Worm (Caenorhabditis elegans): ENCODE data around the gene C16C4.18.
"Not testable (repeated sequence)": the region's sequence is repeated elsewhere in the genome, so short reads cannot be mapped to it uniquely, and the experiment has no call there.

DNA sequence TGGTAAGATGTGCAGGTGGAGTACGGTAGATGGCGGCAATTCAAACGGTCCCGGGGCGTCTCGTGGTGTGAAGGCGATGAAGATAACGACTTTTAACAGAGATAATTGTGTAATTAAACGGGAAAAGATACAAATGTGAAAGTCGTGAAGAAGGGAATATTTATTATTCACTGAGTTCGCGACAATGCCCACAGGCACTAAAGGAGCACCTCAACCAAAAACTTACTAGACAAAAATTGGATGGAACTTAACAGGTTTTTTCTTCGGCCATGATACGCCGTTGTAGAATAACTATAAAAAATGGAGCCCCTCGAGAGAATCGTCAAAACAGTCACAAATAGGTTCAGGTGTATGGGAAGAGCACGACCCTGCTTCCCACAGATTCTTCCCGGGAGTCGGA, 1.2 kb upstream of the C16C4.18 start, which contains the start of gene fbxb-98:
- not testable (repeated sequence) for TF ChIP-seq ceh-48, hlh-6 (tag; optimal IDR thresholded peaks at IDR 0.05)

Measured in whole organism, late embryonic.